Fruit fly (Drosophila melanogaster): Measurements from ENCODE around the gene TyrR.

Gene TyrR

DNA sequence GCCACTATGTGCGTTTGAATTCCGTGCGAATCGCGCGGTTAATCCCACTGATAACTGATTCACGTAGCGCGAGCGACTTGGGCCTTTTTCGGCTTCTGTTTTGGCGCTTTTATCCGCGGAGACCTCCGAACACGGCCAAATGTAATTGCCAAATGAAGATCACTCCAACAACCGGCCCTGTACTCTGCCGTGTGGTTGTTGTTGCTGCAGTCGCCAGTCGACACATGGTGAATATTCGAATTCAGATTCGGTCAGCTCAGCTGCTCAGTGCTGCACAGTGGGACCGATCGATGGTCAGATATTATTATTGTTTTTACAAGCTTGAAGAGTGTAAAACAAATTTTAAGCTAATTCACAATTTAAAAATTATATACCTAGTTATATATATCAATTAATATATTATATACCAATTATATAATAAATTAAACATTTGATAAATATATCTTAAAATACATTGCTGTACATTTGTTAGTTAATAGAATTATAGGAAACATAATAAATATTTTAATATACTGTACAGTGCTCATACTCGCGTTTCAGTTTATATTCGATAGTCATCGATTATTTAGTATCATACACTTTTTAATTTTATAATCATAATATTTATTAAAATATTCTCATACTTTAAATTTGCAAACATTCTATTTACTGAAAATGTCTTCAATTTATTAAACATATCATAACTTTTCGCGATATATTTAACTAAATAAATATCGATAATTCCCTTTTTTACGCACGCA is 31.5 kb upstream of the TyrR start, which contains the start of gene CG43102 (continued):
- TF ChIP-seq chinmo (GFP tag; IDR thresholded peaks at IDR 0.05; ENCODE audit: partially characterized antibody) (peak; percentile 81; the same call in 3 of the 4 replicates), cato (GFP tag; optimal IDR thresholded peaks at IDR 0.05; ENCODE audit: borderline replicate concordance) (peak; percentile 12), ro (GFP tag; IDR thresholded peaks at IDR 0.05) (no peak), CG8478 (optimal IDR thresholded peaks at IDR 0.05) (no peak), da (GFP tag; optimal IDR thresholded peaks at IDR 0.05) (peak; percentile 24), CG1529 (GFP tag; optimal IDR thresholded peaks at IDR 0.05) (peak; percentile 46), CG4404 (GFP tag; IDR thresholded peaks at IDR 0.05) (peak; percentile 21; the same call in 1 of the 2 replicates), CG3838 (GFP tag; optimal IDR thresholded peaks at IDR 0.05) (no peak), Fer1 (GFP tag; optimal IDR thresholded peaks at IDR 0.05) (peak; percentile 49), CG4820 (GFP tag; optimal IDR thresholded peaks at IDR 0.05) (peak; percentile 33), her (GFP tag; optimal IDR thresholded peaks at IDR 0.05) (peak; percentile 62), CG7928 (GFP tag; optimal IDR thresholded peaks at IDR 0.05) (no peak), salm (tag; optimal IDR thresholded peaks at IDR 0.05) (peak; percentile 38), Stat92E (GFP tag; optimal IDR thresholded peaks at IDR 0.05) (no peak), CG17568 (GFP tag; optimal IDR thresholded peaks at IDR 0.05) (peak; percentile 33), CG11560 (tag; IDR thresholded peaks at IDR 0.05) (peak; percentile 93), peb (GFP tag; IDR thresholded peaks at IDR 0.05) (no peak), CG6791 (GFP tag; IDR thresholded peaks at IDR 0.05; ENCODE audit: partially characterized antibody) (peak; percentile 49; the same call in 2 of the 3 replicates), sens-2 (GFP tag; IDR thresholded peaks at IDR 0.05) (peak; percentile 37; the same call in 1 of the 2 replicates), z (GFP tag; IDR thresholded peaks at IDR 0.05) (no peak), pros (GFP tag; optimal IDR thresholded peaks at IDR 0.05) (no peak), CG34376 (GFP tag; optimal IDR thresholded peaks at IDR 0.05) (peak; percentile 49), eve (GFP tag; optimal IDR thresholded peaks at IDR 0.05) (no peak), NFAT (GFP tag; IDR thresholded peaks at IDR 0.05) (peak; percentile 87), maf-S (GFP tag; optimal IDR thresholded peaks at IDR 0.05) (peak; percentile 18), Hr3 (GFP tag; optimal IDR thresholded peaks at IDR 0.05) (peak; percentile 62), slbo (GFP tag; IDR thresholded peaks at IDR 0.05) (peak; percentile 73; the same call in 1 of the 2 replicates), hkb (optimal IDR thresholded peaks at IDR 0.05) (no peak), hkb (GFP tag; IDR thresholded peaks at IDR 0.05) (peak; percentile 86), BtbVII (GFP tag; optimal IDR thresholded peaks at IDR 0.05) (peak; percentile 42), Dp (GFP tag; optimal IDR thresholded peaks at IDR 0.05) (peak; percentile 35), Spps (tag; optimal IDR thresholded peaks at IDR 0.05) (no peak), Lpt (GFP tag; optimal IDR thresholded peaks at IDR 0.05) (no peak), Fer2 (tag; optimal IDR thresholded peaks at IDR 0.05) (peak; percentile 43), Usf (GFP tag; optimal IDR thresholded peaks at IDR 0.05) (peak; percentile 14), Mad (GFP tag; optimal IDR thresholded peaks at IDR 0.05) (peak; percentile 26), zfh1 (GFP tag; IDR thresholded peaks at IDR 0.05) (peak; percentile 69; the same call in 2 of the 3 replicates), D (optimal IDR thresholded peaks at IDR 0.05) (no peak), D (GFP tag; optimal IDR thresholded peaks at IDR 0.05) (peak; percentile 15), nau (GFP tag; optimal IDR thresholded peaks at IDR 0.05) (no peak), unc-4 (GFP tag; IDR thresholded peaks at IDR 0.05; ENCODE audit: partially characterized antibody) (peak; percentile 80; the same call in 1 of the 2 replicates), prd (optimal IDR thresholded peaks at IDR 0.05) (no peak), prd (GFP tag; IDR thresholded peaks at IDR 0.05) (peak; percentile 80), gem (tag; optimal IDR thresholded peaks at IDR 0.05) (peak; percentile 81), bab2 (GFP tag; optimal IDR thresholded peaks at IDR 0.05) (peak; percentile 34), fd102C (GFP tag; optimal IDR thresholded peaks at IDR 0.05) (no peak), hth (optimal IDR thresholded peaks at IDR 0.05) (no peak), fd64A (GFP tag; optimal IDR thresholded peaks at IDR 0.05) (peak; percentile 3), HLHmδ (GFP tag; optimal IDR thresholded peaks at IDR 0.05) (peak; percentile 13), CG3407 (GFP tag; optimal IDR thresholded peaks at IDR 0.05) (peak; percentile 47), Ets97D (GFP tag; optimal IDR thresholded peaks at IDR 0.05) (peak; percentile 3)

Measured in whole organism, embryonic.